Fruit fly (Drosophila melanogaster) whole organism, embryonic: ENCODE measurements around the gene CG12118.

Source experiments
- Ada2b ChIP-seq: fragments of 200-800 bp; sonication (Bioruptor generic); IDR thresholded peaks from 2 replicates; pipeline ENCODE4 v1.3.6; 2022; ENCODE audit warnings: missing biosample characterization, missing genetic modification characterization
- Antp ChIP-seq: fragments of 200-800 bp; sonication (Bioruptor generic); optimal IDR thresholded peaks from 3 replicates; lab custom pipeline; 2016; ENCODE audit warnings: missing biosample characterization, missing genetic modification characterization
- CG10565 ChIP-seq: fragments of 200-800 bp; sonication (Bioruptor generic); optimal IDR thresholded peaks from 3 replicates; lab custom pipeline; 2016; ENCODE audit warnings: missing biosample characterization, mild to moderate bottlenecking, missing genetic modification characterization
- CG10979 ChIP-seq: fragments of 200-800 bp; sonication (Bioruptor generic); optimal IDR thresholded peaks from 2 replicates; lab custom pipeline; 2018; ENCODE audit warnings: missing biosample characterization, mild to moderate bottlenecking, missing genetic modification characterization, moderate library complexity
- CG12071 ChIP-seq: fragments of 200-800 bp; sonication (Bioruptor generic); optimal IDR thresholded peaks from 3 replicates; lab custom pipeline; 2018; ENCODE audit warnings: missing biosample characterization, mild to moderate bottlenecking, missing genetic modification characterization
- CG12942 ChIP-seq: fragments of 200-800 bp; sonication (Bioruptor generic); optimal IDR thresholded peaks from 3 replicates; lab custom pipeline; 2016; ENCODE audit warnings: missing biosample characterization, missing genetic modification characterization
- CG13775 ChIP-seq: fragments of 200-800 bp; sonication (Bioruptor generic); optimal IDR thresholded peaks from 3 replicates; lab custom pipeline; 2017; ENCODE audit warnings: missing biosample characterization, mild to moderate bottlenecking, missing genetic modification characterization
- CG14441 ChIP-seq: fragments of 200-800 bp; sonication (Bioruptor generic); IDR thresholded peaks from 2 replicates; pipeline ENCODE4 v1.3.6; 2022; ENCODE audit warnings: missing biosample characterization, missing genetic modification characterization
- CG14860 ChIP-seq: fragments of 200-800 bp; sonication (Bioruptor generic); IDR thresholded peaks from 3 replicates; pipeline ENCODE4 v1.3.6; 2022; ENCODE audit warnings: missing biosample characterization, missing genetic modification characterization; ENCODE audit not compliant: partially characterized antibody
- CG15601 ChIP-seq: fragments of 200-800 bp; sonication (Bioruptor generic); optimal IDR thresholded peaks from 3 replicates; lab custom pipeline; 2019; ENCODE audit warnings: missing biosample characterization, mild to moderate bottlenecking, missing genetic modification characterization, moderate library complexity
- CG15696 ChIP-seq: fragments of 200-800 bp; sonication (Bioruptor generic); optimal IDR thresholded peaks from 2 replicates; lab custom pipeline; 2019; ENCODE audit warnings: missing biosample characterization, mild to moderate bottlenecking, missing genetic modification characterization, moderate library complexity
- CG1602 ChIP-seq: fragments of 200-800 bp; sonication (Bioruptor generic); optimal IDR thresholded peaks from 3 replicates; lab custom pipeline; 2016; ENCODE audit warnings: missing biosample characterization, missing genetic modification characterization
- CG18764 ChIP-seq: fragments of 200-800 bp; sonication (Bioruptor generic); optimal IDR thresholded peaks from 3 replicates; lab custom pipeline; 2016; ENCODE audit warnings: missing biosample characterization, missing genetic modification characterization
- CG30020 ChIP-seq: fragments of 200-800 bp; optimal IDR thresholded peaks from 2 replicates; lab custom pipeline; 2019; ENCODE audit warnings: missing biosample characterization, mild to moderate bottlenecking, missing genetic modification characterization, moderate library complexity
- CG4404 ChIP-seq: fragments of 200-800 bp; sonication (Bioruptor generic); IDR thresholded peaks from 2 replicates; pipeline ENCODE4 v1.3.6; 2022; ENCODE audit warnings: missing biosample characterization, missing genetic modification characterization
- CG6765 ChIP-seq: fragments of 200-800 bp; sonication (Bioruptor generic); optimal IDR thresholded peaks from 3 replicates; lab custom pipeline; 2017; ENCODE audit warnings: missing biosample characterization, mild to moderate bottlenecking, missing genetic modification characterization
- CG6791 ChIP-seq: fragments of 200-800 bp; sonication (Bioruptor generic); IDR thresholded peaks from 3 replicates; pipeline ENCODE4 v1.3.6; 2022; ENCODE audit warnings: missing biosample characterization, missing genetic modification characterization; ENCODE audit not compliant: partially characterized antibody
- CG7357 ChIP-seq: fragments of 200-800 bp; sonication (Bioruptor generic); IDR thresholded peaks from 3 replicates; pipeline ENCODE4 v1.3.6; 2022; ENCODE audit warnings: missing biosample characterization, missing genetic modification characterization
- CG9932 ChIP-seq: fragments of 200-800 bp; sonication (Bioruptor generic); IDR thresholded peaks from 2 replicates; pipeline ENCODE4 v1.3.6; 2022; ENCODE audit warnings: missing biosample characterization, missing genetic modification characterization
- Doc2 ChIP-seq: fragments of 200-800 bp; sonication (Bioruptor generic); IDR thresholded peaks from 2 replicates; pipeline ENCODE4 v1.3.6; 2022; ENCODE audit warnings: missing biosample characterization, missing genetic modification characterization
- Eip74EF ChIP-seq, 2 experiments: fragments of 200-800 bp in 1 of 2; fragments of >200 bp in 1 of 2; sonication (Bioruptor generic) in 1 of 2; optimal IDR thresholded peaks; 2 replicates each; lab custom pipeline; 2017 to 2019; ENCODE audit warnings: missing biosample characterization in 2 of 2, missing genetic modification characterization in 2 of 2, mild to moderate bottlenecking in 1 of 2, moderate library complexity in 1 of 2
- Fer1 ChIP-seq: fragments of 200-800 bp; sonication (Bioruptor generic); optimal IDR thresholded peaks from 2 replicates; lab custom pipeline; 2017; ENCODE audit warnings: missing biosample characterization, mild to moderate bottlenecking, missing genetic modification characterization
- HmgD ChIP-seq: fragments of 200-800 bp; sonication (Bioruptor generic); optimal IDR thresholded peaks from 3 replicates; lab custom pipeline; 2016; ENCODE audit warnings: missing biosample characterization, missing genetic modification characterization
- MTF-1 ChIP-seq: fragments of 200-800 bp; sonication (Bioruptor generic); optimal IDR thresholded peaks from 2 replicates; lab custom pipeline; 2018; ENCODE audit warnings: missing biosample characterization, mild to moderate bottlenecking, missing genetic modification characterization, borderline replicate concordance
- Mad ChIP-seq: fragments of 200-800 bp; sonication (Bioruptor generic); optimal IDR thresholded peaks from 2 replicates; lab custom pipeline; 2016; ENCODE audit warnings: missing biosample characterization, missing genetic modification characterization
- Opbp ChIP-seq: fragments of 200-800 bp; sonication (Bioruptor generic); IDR thresholded peaks from 3 replicates; pipeline ENCODE4 v1.3.6; 2022; ENCODE audit warnings: missing biosample characterization, missing genetic modification characterization; ENCODE audit not compliant: partially characterized antibody
- Rx ChIP-seq: fragments of 200-800 bp; sonication (Bioruptor generic); IDR thresholded peaks from 2 replicates; pipeline ENCODE4 v1.3.6; 2022; ENCODE audit warnings: missing biosample characterization, missing genetic modification characterization
- Side ChIP-seq: fragments of 200-800 bp; sonication (Bioruptor generic); optimal IDR thresholded peaks from 2 replicates; lab custom pipeline; 2016; ENCODE audit warnings: missing biosample characterization, missing genetic modification characterization
- Sox102F ChIP-seq: fragments of 200-800 bp; sonication (Bioruptor generic); optimal IDR thresholded peaks from 2 replicates; lab custom pipeline; 2018; ENCODE audit warnings: missing biosample characterization, mild to moderate bottlenecking, missing genetic modification characterization, moderate library complexity
- ac ChIP-seq: fragments of 200-800 bp; sonication (Bioruptor generic); optimal IDR thresholded peaks from 3 replicates; lab custom pipeline; 2017; ENCODE audit warnings: missing biosample characterization, mild to moderate bottlenecking, missing genetic modification characterization
- bigmax ChIP-seq: fragments of 200-800 bp; sonication (Bioruptor generic); optimal IDR thresholded peaks from 2 replicates; lab custom pipeline; 2018; ENCODE audit warnings: missing biosample characterization, mild to moderate bottlenecking, missing genetic modification characterization
- bowl ChIP-seq: fragments of 200-800 bp; sonication (Bioruptor generic); IDR thresholded peaks from 2 replicates; pipeline ENCODE4 v1.3.6; 2022; ENCODE audit warnings: missing biosample characterization, missing genetic modification characterization
- dmrt11E ChIP-seq: fragments of 200-800 bp; sonication (Bioruptor generic); optimal IDR thresholded peaks from 3 replicates; lab custom pipeline; 2018; ENCODE audit warnings: missing biosample characterization, mild to moderate bottlenecking, missing genetic modification characterization, moderate library complexity
- dpn ChIP-seq, 2 experiments: fragments of 200-800 bp; sonication (Bioruptor generic); optimal IDR thresholded peaks; 3 replicates each; lab custom pipeline; 2016; ENCODE audit warnings: missing biosample characterization in 2 of 2, missing genetic modification characterization in 2 of 2
- fd64A ChIP-seq: fragments of 200-800 bp; sonication (Bioruptor generic); optimal IDR thresholded peaks from 3 replicates; lab custom pipeline; 2018; ENCODE audit warnings: missing biosample characterization, mild to moderate bottlenecking, missing genetic modification characterization
- h ChIP-seq: fragments of >200 bp; optimal IDR thresholded peaks from 2 replicates; lab custom pipeline; 2017
- hbn ChIP-seq: fragments of 200-800 bp; sonication (Bioruptor generic); IDR thresholded peaks from 2 replicates; pipeline ENCODE4 v1.3.6; 2022; ENCODE audit warnings: missing biosample characterization, missing genetic modification characterization; ENCODE audit not compliant: partially characterized antibody
- inv ChIP-seq: fragments of 200-800 bp; sonication (Bioruptor generic); IDR thresholded peaks from 2 replicates; pipeline ENCODE4 v1.3.6; 2022; ENCODE audit warnings: missing biosample characterization, missing genetic modification characterization; ENCODE audit not compliant: partially characterized antibody
- lilli ChIP-seq: fragments of 200-800 bp; sonication (Bioruptor generic); optimal IDR thresholded peaks from 3 replicates; lab custom pipeline; 2016; ENCODE audit warnings: missing biosample characterization, missing genetic modification characterization
- nau ChIP-seq: fragments of 200-800 bp; sonication (Bioruptor generic); optimal IDR thresholded peaks from 3 replicates; lab custom pipeline; 2017; ENCODE audit warnings: missing biosample characterization, mild to moderate bottlenecking, missing genetic modification characterization, missing genetic modification reagents
- nom ChIP-seq: fragments of 200-800 bp; sonication (Bioruptor generic); optimal IDR thresholded peaks from 2 replicates; lab custom pipeline; 2017; ENCODE audit warnings: missing biosample characterization, missing genetic modification characterization, mild to moderate bottlenecking, moderate library complexity, missing genetic modification reagents
- run ChIP-seq: fragments of 200-800 bp; sonication (Bioruptor generic); optimal IDR thresholded peaks from 3 replicates; lab custom pipeline; 2018; ENCODE audit warnings: missing biosample characterization, mild to moderate bottlenecking, missing genetic modification characterization
- salm ChIP-seq: fragments of 200-800 bp; sonication (Bioruptor generic); optimal IDR thresholded peaks from 2 replicates; lab custom pipeline; 2018; ENCODE audit warnings: missing biosample characterization, mild to moderate bottlenecking, missing genetic modification characterization
- sens-2 ChIP-seq: fragments of 200-800 bp; sonication (Bioruptor generic); IDR thresholded peaks from 2 replicates; pipeline ENCODE4 v1.3.6; 2022; ENCODE audit warnings: missing biosample characterization, missing genetic modification characterization
- slbo ChIP-seq: fragments of 200-800 bp; sonication (Bioruptor generic); IDR thresholded peaks from 2 replicates; pipeline ENCODE4 v1.3.6; 2022; ENCODE audit warnings: missing biosample characterization, missing genetic modification characterization
- sr ChIP-seq: fragments of 200-800 bp; sonication (Bioruptor generic); IDR thresholded peaks from 3 replicates; pipeline ENCODE4 v1.3.6; 2022; ENCODE audit warnings: missing biosample characterization, missing genetic modification characterization
- ttk ChIP-seq: fragments of 200-800 bp; sonication (Bioruptor generic); IDR thresholded peaks from 2 replicates; pipeline ENCODE4 v2.1.2; 2022; ENCODE audit warnings: missing biosample characterization, missing genetic modification characterization
- twi ChIP-seq: fragments of 200-800 bp; optimal IDR thresholded peaks from 2 replicates; lab custom pipeline; 2019; ENCODE audit warnings: missing biosample characterization, mild to moderate bottlenecking, missing genetic modification characterization, moderate library complexity
- unc-4 ChIP-seq: fragments of 200-800 bp; sonication (Bioruptor generic); IDR thresholded peaks from 2 replicates; pipeline ENCODE4 v1.3.6; 2022; ENCODE audit warnings: missing biosample characterization, missing genetic modification characterization; ENCODE audit not compliant: partially characterized antibody
- vvl ChIP-seq: fragments of 200-800 bp; sonication (Bioruptor generic); IDR thresholded peaks from 2 replicates; pipeline ENCODE4 v1.3.6; 2022; ENCODE audit warnings: missing biosample characterization, missing genetic modification characterization
- zf30C ChIP-seq: fragments of 200-800 bp; sonication (Bioruptor generic); optimal IDR thresholded peaks from 3 replicates; lab custom pipeline; 2018; ENCODE audit warnings: missing biosample characterization, mild to moderate bottlenecking, missing genetic modification characterization

CG12118 gene

DNA sequence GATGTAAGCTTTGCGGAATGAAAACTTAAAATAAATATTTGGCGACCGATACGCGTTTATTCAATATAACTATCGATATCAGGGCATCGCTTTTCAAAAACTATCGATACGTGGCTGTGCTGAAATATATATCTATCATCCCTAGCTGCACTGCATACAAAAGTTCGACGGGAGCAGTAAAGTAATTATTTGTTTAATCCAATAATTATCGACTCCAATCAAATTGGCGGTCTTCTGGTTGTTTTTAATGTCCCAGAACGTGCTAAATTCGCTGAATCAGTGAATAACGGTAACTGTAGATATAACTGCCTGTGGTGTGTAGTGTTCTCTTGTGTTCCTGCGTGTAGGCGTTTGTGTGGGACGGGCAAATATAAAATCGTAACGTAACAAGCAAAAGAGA is 33.1 kb downstream of the CG12118 start, which contains the start of gene mei-P26 (continued):
- TF ChIP-seq vvl (GFP tag; lab: Robert Waterston, UW) (no peak), CG4404 (GFP tag; lab: Robert Waterston, UW) (no peak), CG15696 (no peak), nom (GFP tag; lab: Kevin White, UChicago) (no peak), zf30C (GFP tag; lab: Kevin White, UChicago) (no peak), Side (GFP tag; lab: Kevin White, UChicago) (peak; percentile 1), hbn (GFP tag; lab: Robert Waterston, UW) (peak; percentile 76), nau (GFP tag; lab: Kevin White, UChicago) (no peak), Opbp (GFP tag; lab: Robert Waterston, UW) (peak; percentile 87), Antp (GFP tag; lab: Kevin White, UChicago) (no peak), CG30020 (tag; lab: Kevin White, UChicago) (no peak), salm (tag; lab: Kevin White, UChicago) (no peak), CG14441 (no peak), twi (tag; lab: Kevin White, UChicago) (no peak), CG13775 (GFP tag; lab: Kevin White, UChicago) (no peak), CG12071 (GFP tag; lab: Kevin White, UChicago) (no peak), CG9932 (GFP tag; lab: Robert Waterston, UW) (peak; percentile 17; the same call in 1 of the 2 replicates), run (no peak), CG6791 (peak; percentile 88), sr (0 out of 3 replicates have a peak, but pooled peaks have one; percentile 11), bigmax (GFP tag; lab: Kevin White, UChicago) (no peak), Mad (GFP tag; lab: Kevin White, UChicago) (no peak), unc-4 (peak; percentile 84), Ada2b (GFP tag; lab: Robert Waterston, UW) (no peak), fd64A (GFP tag; lab: Kevin White, UChicago) (no peak), ttk (no peak), lilli (no peak), HmgD (GFP tag; lab: Kevin White, UChicago) (no peak), MTF-1 (GFP tag; lab: Kevin White, UChicago) (no peak), Sox102F (GFP tag; lab: Kevin White, UChicago) (no peak), h (lab: Kevin White, UChicago) (no peak), dpn (GFP tag; optimal IDR thresholded peaks at IDR 0.05; lab: Kevin White, UChicago) (no peak), sens-2 (no peak), CG12942 (no peak), Rx (GFP tag; lab: Robert Waterston, UW) (no peak), CG10565 (no peak), Fer1 (GFP tag; lab: Kevin White, UChicago) (no peak), CG10979 (tag; lab: Kevin White, UChicago) (no peak), bowl (GFP tag; lab: Robert Waterston, UW) (no peak), CG14860 (GFP tag; lab: Robert Waterston, UW) (peak; percentile 76), CG6765 (no peak), CG1602 (GFP tag; lab: Kevin White, UChicago) (no peak), CG7357 (GFP tag; lab: Robert Waterston, UW) (no peak), CG15601 (no peak), CG18764 (no peak), Doc2 (GFP tag; lab: Robert Waterston, UW) (no peak), inv (GFP tag; lab: Robert Waterston, UW) (peak; percentile 78), dmrt11E (no peak), slbo (GFP tag; lab: Robert Waterston, UW) (no peak), ac (GFP tag; lab: Kevin White, UChicago) (no peak), Eip74EF (GFP tag; optimal IDR thresholded peaks at IDR 0.05; lab: Kevin White, UChicago) (no peak)
